Fruit fly (Drosophila melanogaster): ENCODE results near the gene CG4229.

The CG4229 gene

dm6 chr3L:16574307-16574946 is 17.8 kb downstream of the CG4229 start, which contains the start of gene mbf1 (continued):
- TF ChIP-seq ewg (GFP tag; optimal IDR thresholded peaks at IDR 0.05) (no peak), CG6791 (GFP tag; IDR thresholded peaks at IDR 0.05; ENCODE audit: partially characterized antibody) (no peak), ase (GFP tag; IDR thresholded peaks at IDR 0.05) (no peak), maf-S (GFP tag; optimal IDR thresholded peaks at IDR 0.05) (no peak), klu (GFP tag; IDR thresholded peaks at IDR 0.05) (no peak), CG3838 (GFP tag; optimal IDR thresholded peaks at IDR 0.05) (no peak), CG17568 (GFP tag; optimal IDR thresholded peaks at IDR 0.05) (peak; percentile 22), gsb-n (tag; optimal IDR thresholded peaks at IDR 0.05) (no peak), GATAe (GFP tag; conservative IDR thresholded peaks at IDR 0.05) (no peak), cas (GFP tag; IDR thresholded peaks at IDR 0.05) (no peak), HmgD (GFP tag; optimal IDR thresholded peaks at IDR 0.05) (peak; percentile 39), Atf6 (GFP tag; IDR thresholded peaks at IDR 0.05) (no peak), Bdp1 (GFP tag; optimal IDR thresholded peaks at IDR 0.05) (no peak), CG14050 (GFP tag; IDR thresholded peaks at IDR 0.05) (no peak), sim (GFP tag; IDR thresholded peaks at IDR 0.05) (no peak), CG31388 (GFP tag; optimal IDR thresholded peaks at IDR 0.05) (no peak), CG17361 (GFP tag; IDR thresholded peaks at IDR 0.05) (peak; percentile 61; the same call in 1 of the 3 replicates), B-H2 (GFP tag; optimal IDR thresholded peaks at IDR 0.05) (peak; percentile 24), CG8388 (GFP tag; optimal IDR thresholded peaks at IDR 0.05) (no peak), Dip2 (GFP tag; IDR thresholded peaks at IDR 0.05) (no peak), sob (GFP tag; IDR thresholded peaks at IDR 0.05) (no peak), Meics (GFP tag; optimal IDR thresholded peaks at IDR 0.05) (no peak), CHES-1-like (GFP tag; optimal IDR thresholded peaks at IDR 0.05) (peak; percentile 51), CG30403 (GFP tag; optimal IDR thresholded peaks at IDR 0.05) (peak; percentile 27), CG7987 (GFP tag; optimal IDR thresholded peaks at IDR 0.05) (no peak), CG15601 (tag; optimal IDR thresholded peaks at IDR 0.05) (peak; percentile 21), CG18764 (GFP tag; optimal IDR thresholded peaks at IDR 0.05) (peak; percentile 12), amos (GFP tag; IDR thresholded peaks at IDR 0.05; ENCODE audit: partially characterized antibody) (peak; percentile 53; the same call in 1 of the 2 replicates), HHEX (GFP tag; optimal IDR thresholded peaks at IDR 0.05) (no peak), lmd (GFP tag; IDR thresholded peaks at IDR 0.05) (no peak), dysf (GFP tag; IDR thresholded peaks at IDR 0.05) (no peak), vfl (GFP tag; optimal IDR thresholded peaks at IDR 0.05) (no peak), gsb (GFP tag; IDR thresholded peaks at IDR 0.05) (no peak), MTF-1 (GFP tag; optimal IDR thresholded peaks at IDR 0.05; ENCODE audit: borderline replicate concordance) (no peak), prd (optimal IDR thresholded peaks at IDR 0.05) (no peak), prd (GFP tag; IDR thresholded peaks at IDR 0.05) (no peak), seq (GFP tag; IDR thresholded peaks at IDR 0.05) (no peak), CG3726 (GFP tag; IDR thresholded peaks at IDR 0.05) (no peak), usp (GFP tag; optimal IDR thresholded peaks at IDR 0.05) (no peak), Mes4 (GFP tag; optimal IDR thresholded peaks at IDR 0.05) (peak; percentile 2), H2.0 (GFP tag; IDR thresholded peaks at IDR 0.05) (no peak), ranshi (GFP tag; IDR thresholded peaks at IDR 0.05) (no peak), CG4730 (GFP tag; IDR thresholded peaks at IDR 0.05) (no peak), CG6854 (GFP tag; optimal IDR thresholded peaks at IDR 0.05) (no peak), run (tag; optimal IDR thresholded peaks at IDR 0.05) (no peak), CG15696 (tag; optimal IDR thresholded peaks at IDR 0.05) (no peak), Abd-B (GFP tag; optimal IDR thresholded peaks at IDR 0.05) (no peak), CG8765 (GFP tag; IDR thresholded peaks at IDR 0.05) (no peak), stwl (tag; optimal IDR thresholded peaks at IDR 0.05) (peak; percentile 85), CG14710 (tag; optimal IDR thresholded peaks at IDR 0.05) (peak; percentile 78), CG32532 (GFP tag; IDR thresholded peaks at IDR 0.05) (no peak), BEAF-32 (GFP tag; optimal IDR thresholded peaks at IDR 0.05) (peak; percentile 75)
